Worm (Caenorhabditis elegans) whole organism, L3 larva: ENCODE results near the gene str-43.

Source experiments
- R02D3.7 ChIP-seq: fragments of 150-350 bp; optimal IDR thresholded peaks from 2 replicates; lab custom pipeline; 2014; ENCODE audit warnings: missing biosample characterization, missing genetic modification characterization
- ceh-16 ChIP-seq: sonication (generic microtip); optimal IDR thresholded peaks from 2 replicates; lab custom pipeline; 2017; ENCODE audit warnings: missing biosample characterization, missing genetic modification characterization
- mml-1 ChIP-seq: fragments of 150-350 bp; sonication (generic microtip); optimal IDR thresholded peaks from 3 replicates; lab custom pipeline; 2014; ENCODE audit warnings: missing biosample characterization, missing genetic modification characterization
- nfya-1 ChIP-seq: sonication (generic microtip); optimal IDR thresholded peaks from 2 replicates; lab custom pipeline; 2017; ENCODE audit warnings: missing genetic modification characterization, mild to moderate bottlenecking, missing compliant biosample characterization, antibody characterized with exemption, moderate library complexity; ENCODE audit not compliant: insufficient read depth
- nhr-43 ChIP-seq: sonication (generic microtip); optimal IDR thresholded peaks from 2 replicates; lab custom pipeline; 2016; ENCODE audit warnings: mild to moderate bottlenecking, missing genetic modification characterization, missing compliant biosample characterization; ENCODE audit not compliant: poor library complexity, severe bottlenecking
- pha-4 ChIP-seq: fragments of 150-350 bp; optimal IDR thresholded peaks from 2 replicates; lab custom pipeline; 2014; ENCODE audit warnings: missing biosample characterization, missing genetic modification reagents, missing genetic modification characterization
- skn-1 ChIP-seq: fragments of 150-350 bp; optimal IDR thresholded peaks from 2 replicates; lab custom pipeline; 2014; ENCODE audit warnings: missing biosample characterization, missing genetic modification characterization
- unc-62 ChIP-seq: fragments of 150-350 bp; sonication (generic microtip); optimal IDR thresholded peaks from 4 replicates; lab custom pipeline; 2014; ENCODE audit warnings: missing biosample characterization, missing genetic modification reagents, missing genetic modification characterization

- TF ChIP-seq ceh-16 (tag; lab: Kevin White, UChicago) (no peak), nfya-1 (tag; lab: Kevin White, UChicago) (no peak), pha-4 (tag; lab: Kevin White, UChicago) (no peak), unc-62 (GFP tag; lab: Kevin White, UChicago) (no peak), skn-1 (tag; lab: Kevin White, UChicago) (no peak), R02D3.7 (no peak), nhr-43 (no peak), mml-1 (tag; lab: Kevin White, UChicago) (no peak)
Observed at ce11 chrV:15712385-15712784, 39.6 kb downstream of the str-43 start.
